Fruit fly (Drosophila melanogaster) whole organism, pupa: ENCODE data around the gene CG43156.

ENCODE experiments used
- CG32121 ChIP-seq: fragments of 200-800 bp; sonication (Bioruptor generic); IDR thresholded peaks from 2 replicates; pipeline ENCODE4 v1.3.6; 2022; ENCODE audit warnings: missing biosample characterization, missing genetic modification characterization
- CG8159 ChIP-seq: fragments of 200-800 bp; sonication (Bioruptor generic); optimal IDR thresholded peaks from 3 replicates; lab custom pipeline; 2018; ENCODE audit warnings: missing biosample characterization, mild to moderate bottlenecking, missing genetic modification characterization, moderate library complexity
- CG9948 ChIP-seq: fragments of 200-800 bp; sonication (Bioruptor generic); optimal IDR thresholded peaks from 2 replicates; lab custom pipeline; 2018; ENCODE audit warnings: missing biosample characterization, mild to moderate bottlenecking, missing genetic modification characterization, moderate library complexity
- D1 ChIP-seq: fragments of 200-800 bp; sonication (Bioruptor generic); optimal IDR thresholded peaks from 2 replicates; lab custom pipeline; 2018; ENCODE audit warnings: missing biosample characterization, mild to moderate bottlenecking, missing genetic modification characterization, moderate library complexity

- TF ChIP-seq D1 (tag; lab: Kevin White, UChicago) (no peak), CG8159 (tag; lab: Kevin White, UChicago) (no peak), CG9948 (tag; lab: Kevin White, UChicago) (no peak), CG32121 (no peak)
These were observed 13.0 kb downstream of the CG43156 start, which contains the start of gene wisp for dm6 chrX:11893643-11894042.
